Worm (Caenorhabditis elegans) whole organism, midembryonic: Measurements from ENCODE around the gene idpc-7.

Experiments used
- T22C8.4 ChIP-seq: fragments of 200-800 bp; sonication (Bioruptor generic); IDR thresholded peaks from 2 replicates; pipeline ENCODE4 v1.3.6; 2022; ENCODE audit warnings: missing genetic modification characterization, missing compliant biosample characterization
- flt-1 ChIP-seq: fragments of 200-800 bp; sonication (Bioruptor generic); IDR thresholded peaks from 2 replicates; pipeline ENCODE4 v1.3.6; 2022; ENCODE audit warnings: missing genetic modification characterization, missing compliant biosample characterization
- med-1 ChIP-seq: sonication (generic microtip); optimal IDR thresholded peaks from 2 replicates; lab custom pipeline; 2017; ENCODE audit warnings: missing genetic modification characterization, mild to moderate bottlenecking, missing compliant biosample characterization, antibody characterized with exemption, missing genetic modification reagents; ENCODE audit not compliant: insufficient read depth
- ref-1 ChIP-seq: fragments of 200-800 bp; sonication (Bioruptor generic); conservative IDR thresholded peaks from 2 replicates; pipeline ENCODE4 v1.3.6; 2022; ENCODE audit warnings: missing genetic modification reagents, missing genetic modification characterization, missing compliant biosample characterization
- tab-1 ChIP-seq: fragments of 200-800 bp; sonication (Bioruptor generic); IDR thresholded peaks from 2 replicates; pipeline ENCODE4 v1.3.6; 2022; ENCODE audit warnings: missing genetic modification characterization, missing compliant biosample characterization
- ztf-23 ChIP-seq: fragments of 200-800 bp; sonication (Bioruptor generic); IDR thresholded peaks from 2 replicates; pipeline ENCODE4 v1.3.6; 2022; ENCODE audit warnings: missing genetic modification reagents, missing genetic modification characterization, missing compliant biosample characterization
- ztf-29 ChIP-seq: fragments of 200-800 bp; sonication (Bioruptor generic); IDR thresholded peaks from 2 replicates; pipeline ENCODE4 v1.3.6; 2022; ENCODE audit warnings: missing genetic modification reagents, missing genetic modification characterization, missing compliant biosample characterization

DNA sequence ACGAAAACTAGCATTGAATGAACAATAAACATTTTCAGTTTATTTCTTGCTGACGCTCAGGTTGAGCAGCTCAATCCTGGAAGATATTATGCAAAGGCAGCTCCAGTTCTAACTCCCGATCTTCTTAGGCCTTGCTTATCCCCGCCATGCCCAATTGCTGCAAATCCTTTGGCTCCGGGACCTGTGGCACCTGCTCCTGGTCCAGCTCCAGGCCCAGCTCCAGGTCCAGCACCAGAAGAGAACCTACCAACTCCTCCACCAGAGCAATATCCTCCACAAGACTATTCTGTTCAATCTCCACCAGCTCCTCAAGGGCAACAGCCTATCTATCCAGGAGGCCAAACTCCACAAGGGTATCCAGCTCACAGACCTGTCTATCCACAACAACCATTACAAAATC is 2.7 kb downstream of the idpc-7 start:
- TF ChIP-seq T22C8.4 (GFP tag; lab: Robert Waterston, UW) (no peak), med-1 (GFP tag; lab: Kevin White, UChicago) (no peak), flt-1 (GFP tag; lab: Robert Waterston, UW) (no peak), ref-1 (GFP tag; lab: Robert Waterston, UW) (no peak), ztf-23 (GFP tag; lab: Robert Waterston, UW) (no peak), ztf-29 (no peak), tab-1 (no peak)
